Worm (Caenorhabditis elegans): ENCODE results near the gene F10G2.2.

DNA sequence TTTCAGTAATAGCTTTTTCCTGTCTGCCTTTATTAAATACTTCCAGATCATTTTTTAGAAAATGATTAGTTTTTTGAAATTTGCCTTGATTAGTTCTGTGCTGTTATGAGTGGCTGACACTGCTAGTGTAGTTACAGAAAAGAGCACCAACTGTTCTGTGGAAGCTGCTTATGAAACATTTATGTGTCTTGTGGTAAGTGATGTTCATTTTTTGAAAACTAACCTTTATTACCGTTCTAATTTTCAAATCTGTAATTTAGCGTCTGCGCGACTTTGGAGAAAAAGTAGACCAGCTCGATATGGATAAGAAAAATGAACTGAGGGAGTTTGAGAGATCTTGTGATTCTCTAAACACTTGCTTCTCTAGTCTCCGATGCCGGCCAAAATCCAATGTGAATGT, 38.6 kb downstream of the F10G2.2 start, which contains the start of gene srj-14:
- TF ChIP-seq ama-1 (optimal IDR thresholded peaks at IDR 0.05) (no peak), B0310.2 (tag; optimal IDR thresholded peaks at IDR 0.05) (no peak), tra-4 (tag; optimal IDR thresholded peaks at IDR 0.05) (no peak), hnd-1 (tag; optimal IDR thresholded peaks at IDR 0.05) (no peak), flt-1 (GFP tag; IDR thresholded peaks at IDR 0.05) (no peak), pes-1 (GFP tag; IDR thresholded peaks at IDR 0.05) (no peak), aly-1 (tag; optimal IDR thresholded peaks at IDR 0.05) (no peak)
